Worm (Caenorhabditis elegans) whole organism, early embryonic: ENCODE measurements around the gene B0244.5.

ENCODE experiments used
- ama-1 ChIP-seq: fragments of 150-350 bp; optimal IDR thresholded peaks from 2 replicates; lab custom pipeline; 2014
- ceh-36 ChIP-seq: sonication (generic microtip); optimal IDR thresholded peaks from 2 replicates; lab custom pipeline; 2016; ENCODE audit warnings: missing genetic modification characterization, inconsistent platforms, missing compliant biosample characterization
- flt-1 ChIP-seq: fragments of 200-800 bp; sonication (Bioruptor generic); IDR thresholded peaks from 2 replicates; pipeline ENCODE4 v1.3.6; 2022; ENCODE audit warnings: missing genetic modification characterization, missing compliant biosample characterization
- tra-4 ChIP-seq: sonication (generic microtip); optimal IDR thresholded peaks from 2 replicates; lab custom pipeline; 2017; ENCODE audit warnings: missing genetic modification characterization, missing compliant biosample characterization

- TF ChIP-seq flt-1 = no peak
- no peak for TF ChIP-seq ama-1 (lab: Kevin White, UChicago)
- no peak for TF ChIP-seq ceh-36 (tag; lab: Kevin White, UChicago)
- TF ChIP-seq tra-4 = no peak
Measured at ce11 chrIII:5763988-5764387, 19.3 kb downstream of the B0244.5 start.
